Worm (Caenorhabditis elegans): ENCODE data around the gene nyn-1.

Gene nyn-1

DNA sequence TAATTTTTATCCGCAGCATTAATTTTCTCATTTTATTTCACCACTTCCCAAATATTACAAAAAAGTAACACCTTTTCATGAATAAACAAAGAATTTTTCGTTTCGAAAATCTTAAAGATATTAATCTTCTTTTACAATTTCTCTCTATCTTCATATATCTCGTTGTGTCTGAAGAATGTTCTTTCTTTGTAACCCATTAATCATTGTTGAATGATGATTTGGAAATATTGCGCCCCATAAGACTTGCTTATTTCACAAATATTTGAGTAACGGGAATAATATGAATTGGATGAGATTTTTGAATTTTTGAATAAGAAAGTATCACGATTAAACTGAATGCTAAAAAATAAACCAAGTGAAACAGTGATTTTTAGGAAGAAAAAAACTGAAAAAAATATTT lies 34.2 kb upstream of the nyn-1 start:
- TF ChIP-seq irx-1 (tag; optimal IDR thresholded peaks at IDR 0.05): peak; percentile 37
- peak; percentile 79 for TF ChIP-seq nhr-85 (tag)
- no peak for TF ChIP-seq pqm-1 (tag; optimal IDR thresholded peaks at IDR 0.05)
- TF ChIP-seq lin-39 (tag; optimal IDR thresholded peaks at IDR 0.05): peak; percentile 55
- TF ChIP-seq blmp-1 (tag; optimal IDR thresholded peaks at IDR 0.05): peak; percentile 41

DNA sequence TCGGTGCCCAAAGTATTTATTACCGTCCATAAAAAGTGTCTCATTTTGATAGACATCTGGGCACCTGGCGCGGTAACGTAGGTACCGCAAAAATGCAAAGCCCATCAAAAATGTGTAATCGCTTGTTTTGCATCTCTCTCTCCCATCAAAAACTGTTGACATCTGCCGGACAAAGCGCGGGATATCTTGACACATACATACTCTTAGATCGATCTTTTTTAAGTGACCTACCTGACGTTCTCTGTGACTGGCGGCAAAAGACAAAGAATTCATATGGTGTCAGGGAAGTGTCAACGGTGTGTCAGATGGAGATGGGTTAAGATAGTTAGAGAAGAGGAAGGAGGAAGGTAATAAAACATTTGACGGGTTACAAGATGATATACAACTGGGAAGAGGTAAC lies 32.1 kb upstream of the nyn-1 start:
- TF ChIP-seq lin-14 (GFP tag; optimal IDR thresholded peaks at IDR 0.05) (peak; percentile 74), ceh-88 (GFP tag; IDR thresholded peaks at IDR 0.05) (no peak), efl-3 (GFP tag; optimal IDR thresholded peaks at IDR 0.05) (no peak), elt-3 (tag; optimal IDR thresholded peaks at IDR 0.05) (peak in 1 of 6 experiments; percentile 35), ztf-11 (tag; optimal IDR thresholded peaks at IDR 0.05) (no peak), snu-23 (GFP tag; optimal IDR thresholded peaks at IDR 0.05) (peak; percentile 26), tbx-2 (tag; optimal IDR thresholded peaks at IDR 0.05) (no peak), C34B4.2 (tag; optimal IDR thresholded peaks at IDR 0.05) (no peak), C04F5.9 (tag; optimal IDR thresholded peaks at IDR 0.05) (no peak), pax-3 (tag; optimal IDR thresholded peaks at IDR 0.05) (no peak), nhr-85 (tag) (peak; percentile 84), Y116A8C.19 (tag; optimal IDR thresholded peaks at IDR 0.05; ENCODE audit: borderline replicate concordance) (no peak), tlp-1 (tag; optimal IDR thresholded peaks at IDR 0.05) (no peak), lin-35 (GFP tag; optimal IDR thresholded peaks at IDR 0.05) (peak in 1 of 2 experiments; percentile 11), blmp-1 (tag; optimal IDR thresholded peaks at IDR 0.05) (peak; percentile 69), nhr-20 (tag; optimal IDR thresholded peaks at IDR 0.05) (no peak), ceh-8 (GFP tag; optimal IDR thresholded peaks at IDR 0.05) (no peak), mep-1 (tag; optimal IDR thresholded peaks at IDR 0.05) (peak; percentile 38), ces-1 (GFP tag; optimal IDR thresholded peaks at IDR 0.05) (no peak), unc-30 (tag; optimal IDR thresholded peaks at IDR 0.05) (no peak), nhr-76 (tag; optimal IDR thresholded peaks at IDR 0.05) (no peak), isw-1 (GFP tag; IDR thresholded peaks at IDR 0.05) (no peak), jun-1 (tag; optimal IDR thresholded peaks at IDR 0.05) (no peak), nhr-77 (tag; optimal IDR thresholded peaks at IDR 0.05) (no peak), nhr-90 (tag; optimal IDR thresholded peaks at IDR 0.05; ENCODE audit: poor library complexity) (peak; percentile 19), nhr-47 (tag; optimal IDR thresholded peaks at IDR 0.05) (no peak), swsn-7 (tag; optimal IDR thresholded peaks at IDR 0.05) (no peak), C16A3.4 (tag; optimal IDR thresholded peaks at IDR 0.05) (peak; percentile 22), irx-1 (tag; optimal IDR thresholded peaks at IDR 0.05) (peak; percentile 47), aly-2 (tag; optimal IDR thresholded peaks at IDR 0.05) (no peak)

DNA sequence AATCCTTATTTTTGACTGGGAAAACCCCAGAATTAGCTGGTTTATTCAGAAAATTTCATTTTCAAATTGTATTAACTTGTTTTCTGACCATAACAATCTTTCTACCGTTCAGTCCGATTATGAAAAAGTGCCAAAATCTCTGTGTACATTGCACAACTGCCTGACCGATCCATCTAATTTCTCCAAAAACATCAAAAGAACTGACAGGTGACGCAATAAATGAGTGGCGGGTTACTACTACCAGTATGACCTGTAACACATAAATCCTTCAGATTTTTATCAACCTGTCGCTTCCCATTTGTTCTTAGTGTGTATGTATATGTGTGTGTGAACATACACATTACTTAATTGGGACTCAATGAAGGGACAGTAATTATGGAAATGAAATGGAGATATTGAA lies 29.9 kb upstream of the nyn-1 start:
- no peak for TF ChIP-seq lsy-2 (tag; optimal IDR thresholded peaks at IDR 0.05)
- peak; percentile 8 for TF ChIP-seq blmp-1 (tag; optimal IDR thresholded peaks at IDR 0.05)

DNA sequence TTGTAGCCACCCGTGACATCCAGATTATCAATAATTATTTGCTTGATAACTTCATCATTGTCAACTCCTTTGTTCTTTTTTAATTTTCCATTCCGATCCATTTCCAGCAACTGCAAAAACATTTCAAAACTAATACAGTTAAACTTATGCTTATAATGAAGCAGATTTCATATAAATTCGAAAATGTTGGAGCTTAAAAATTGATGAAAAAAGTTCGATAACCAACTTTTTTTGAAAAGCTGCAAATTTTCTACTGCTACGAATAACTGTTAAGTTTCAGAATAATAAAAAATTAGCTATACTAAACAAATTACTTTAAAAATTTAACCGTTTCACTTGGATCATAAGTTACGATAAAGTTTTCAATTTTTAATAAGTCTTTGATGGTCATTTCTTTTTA lies 29.5 kb upstream of the nyn-1 start, which contains the start of gene C47A4.1:
C47A4.1 (minus strand) TSS at position 101 of the 400 bp plus-strand sequence.
- TF ChIP-seq unc-130 (tag; optimal IDR thresholded peaks at IDR 0.05) (no peak), grh-1 (GFP tag; IDR thresholded peaks at IDR 0.05) (no peak), nhr-20 (tag; optimal IDR thresholded peaks at IDR 0.05) (no peak), elt-2 (tag; optimal IDR thresholded peaks at IDR 0.05) (no peak), nhr-90 (tag; optimal IDR thresholded peaks at IDR 0.05; ENCODE audit: poor library complexity) (no peak), ztf-4 (tag; optimal IDR thresholded peaks at IDR 0.05) (no peak), efl-3 (GFP tag; optimal IDR thresholded peaks at IDR 0.05) (no peak), hpl-2 (GFP tag; optimal IDR thresholded peaks at IDR 0.05) (no peak), blmp-1 (tag; optimal IDR thresholded peaks at IDR 0.05) (no peak), hlh-17 (GFP tag; optimal IDR thresholded peaks at IDR 0.05; ENCODE audit: borderline replicate concordance) (no peak), snpc-4 (tag; optimal IDR thresholded peaks at IDR 0.05) (no peak), fkh-8 (tag; optimal IDR thresholded peaks at IDR 0.05) (no peak), Y116A8C.19 (tag; optimal IDR thresholded peaks at IDR 0.05; ENCODE audit: borderline replicate concordance) (no peak), ceh-88 (GFP tag; IDR thresholded peaks at IDR 0.05) (no peak), unc-98 (GFP tag; IDR thresholded peaks at IDR 0.05) (no peak), sptf-1 (tag; optimal IDR thresholded peaks at IDR 0.05) (no peak)
